Fruit fly (Drosophila melanogaster): ENCODE data around the gene Kcmf1.

Gene Kcmf1

DNA sequence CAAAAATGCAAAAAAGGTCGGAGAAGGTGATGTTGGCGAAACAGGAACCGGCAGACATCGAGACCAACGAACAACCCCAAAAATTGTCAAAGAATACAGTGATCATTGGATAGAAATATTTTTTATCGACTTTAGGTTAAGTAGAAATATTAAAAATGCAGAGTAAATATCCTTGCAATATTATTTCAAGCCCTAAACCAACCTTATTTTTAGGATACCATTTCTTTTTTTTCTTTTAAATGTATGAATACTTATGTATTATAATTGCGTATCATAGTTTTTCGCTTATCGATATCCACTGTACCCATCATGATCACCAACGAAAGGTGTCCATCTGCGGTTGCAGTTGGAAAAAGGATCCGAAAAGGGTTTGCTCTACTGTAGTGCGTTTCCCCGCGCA lies 20.5 kb upstream of the Kcmf1 start:
- TF ChIP-seq Clk (GFP tag; optimal IDR thresholded peaks at IDR 0.05) (no peak), CG33017 (tag; optimal IDR thresholded peaks at IDR 0.05) (no peak)

DNA sequence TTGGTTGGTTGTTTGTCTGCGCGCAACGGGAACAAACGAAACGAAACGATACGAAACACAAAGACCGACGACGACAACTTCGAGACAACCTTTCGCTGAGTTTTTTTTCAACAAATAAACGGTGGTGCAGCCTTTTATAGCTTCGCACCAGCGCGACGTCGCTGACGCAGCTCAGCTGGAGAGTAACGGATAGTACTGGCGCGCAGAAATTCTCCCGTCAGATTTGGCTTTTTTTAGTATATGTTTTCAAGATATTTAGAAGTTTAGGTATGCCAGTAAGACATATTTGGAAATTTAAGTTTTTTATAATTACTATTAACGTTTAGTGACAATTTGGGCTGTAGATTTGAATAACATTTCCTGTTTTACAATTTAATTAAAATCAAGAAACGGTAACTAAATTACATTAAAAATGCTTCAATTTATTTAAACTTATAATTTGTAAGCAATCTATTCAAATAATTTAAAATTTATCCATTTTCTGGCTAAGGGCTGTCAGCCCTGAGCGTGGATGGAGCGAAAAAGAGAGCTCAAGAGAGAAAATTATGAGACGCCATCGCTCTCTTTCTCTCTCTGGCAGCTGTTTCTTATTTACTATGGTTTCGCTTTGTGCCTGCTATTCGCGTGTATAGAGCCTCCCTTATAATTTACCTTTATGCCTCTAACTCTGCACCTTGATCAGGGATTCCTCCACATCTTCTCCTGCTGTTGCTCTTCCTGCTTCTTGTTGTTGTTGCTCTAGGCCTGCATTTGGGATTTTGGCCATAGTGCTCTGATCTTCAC lies 19.1 kb upstream of the Kcmf1 start:
- TF ChIP-seq pad (GFP tag; optimal IDR thresholded peaks at IDR 0.05), result peak; percentile 62
- TF ChIP-seq Mnt (GFP tag; optimal IDR thresholded peaks at IDR 0.05), result peak; percentile 26
- TF ChIP-seq cic (GFP tag; optimal IDR thresholded peaks at IDR 0.05), result peak; percentile 24
- TF ChIP-seq CG7045 (GFP tag; optimal IDR thresholded peaks at IDR 0.05), result peak; percentile 59
- TF ChIP-seq CG12768 (GFP tag; optimal IDR thresholded peaks at IDR 0.05), result peak; percentile 46
- peak; percentile 86 for TF ChIP-seq CG11617 (GFP tag; optimal IDR thresholded peaks at IDR 0.05)
- peak; percentile 84 for TF ChIP-seq tj (GFP tag; optimal IDR thresholded peaks at IDR 0.05)
- TF ChIP-seq CG5204 (GFP tag; optimal IDR thresholded peaks at IDR 0.05), result no peak
- peak; percentile 45 for TF ChIP-seq Crg-1 (GFP tag; optimal IDR thresholded peaks at IDR 0.05)
- TF ChIP-seq kay (GFP tag; ENCODE audit: borderline replicate concordance), result peak; percentile 51
- TF ChIP-seq Clk (GFP tag; optimal IDR thresholded peaks at IDR 0.05), result no peak
- TF ChIP-seq CG14711 (tag; optimal IDR thresholded peaks at IDR 0.05), result peak; percentile 73
- TF ChIP-seq CG33017 (tag; optimal IDR thresholded peaks at IDR 0.05), result peak; percentile 72
- peak; percentile 64 for TF ChIP-seq ovo (GFP tag; optimal IDR thresholded peaks at IDR 0.05)
- no peak for TF ChIP-seq cnc (optimal IDR thresholded peaks at IDR 0.05)
- TF ChIP-seq bab1 (GFP tag; optimal IDR thresholded peaks at IDR 0.05), result peak; percentile 87
- TF ChIP-seq CG7101 (tag; optimal IDR thresholded peaks at IDR 0.05), result peak; percentile 75
- TF ChIP-seq toe (GFP tag; optimal IDR thresholded peaks at IDR 0.05), result peak; percentile 25
- peak; percentile 12 for TF ChIP-seq CG1620 (GFP tag; optimal IDR thresholded peaks at IDR 0.05)
- peak; percentile 48 for TF ChIP-seq Hr96 (GFP tag; optimal IDR thresholded peaks at IDR 0.05)

dm6 chr3R:9031797-9032418 lies 17.2 kb upstream of the Kcmf1 start:
- TF ChIP-seq cic (GFP tag; optimal IDR thresholded peaks at IDR 0.05) (no peak), CG1620 (GFP tag; optimal IDR thresholded peaks at IDR 0.05) (no peak), tj (GFP tag; optimal IDR thresholded peaks at IDR 0.05) (peak; percentile 19), Crg-1 (GFP tag; optimal IDR thresholded peaks at IDR 0.05) (no peak), CG33017 (tag; optimal IDR thresholded peaks at IDR 0.05) (peak; percentile 81), pad (GFP tag; optimal IDR thresholded peaks at IDR 0.05) (peak; percentile 40), kay (GFP tag; ENCODE audit: borderline replicate concordance) (peak; percentile 96), cnc (optimal IDR thresholded peaks at IDR 0.05) (no peak), CG7101 (tag; optimal IDR thresholded peaks at IDR 0.05) (peak; percentile 73), CG12768 (GFP tag; optimal IDR thresholded peaks at IDR 0.05) (no peak), Mnt (GFP tag; optimal IDR thresholded peaks at IDR 0.05) (no peak), toe (GFP tag; optimal IDR thresholded peaks at IDR 0.05) (no peak), CG14711 (tag; optimal IDR thresholded peaks at IDR 0.05) (peak; percentile 75), CG11617 (GFP tag; optimal IDR thresholded peaks at IDR 0.05) (peak; percentile 37), Clk (GFP tag; optimal IDR thresholded peaks at IDR 0.05) (peak; percentile 33), ovo (GFP tag; optimal IDR thresholded peaks at IDR 0.05) (no peak), CG7045 (GFP tag; optimal IDR thresholded peaks at IDR 0.05) (peak; percentile 51), bab1 (GFP tag; optimal IDR thresholded peaks at IDR 0.05) (peak; percentile 73), Hr96 (GFP tag; optimal IDR thresholded peaks at IDR 0.05) (peak; percentile 40), CG5204 (GFP tag; optimal IDR thresholded peaks at IDR 0.05) (no peak)

- peak; percentile 98 for TF ChIP-seq kay (GFP tag; ENCODE audit: borderline replicate concordance)
- TF ChIP-seq toe (GFP tag; optimal IDR thresholded peaks at IDR 0.05), result no peak
These were observed 16.0 kb upstream of the Kcmf1 start for dm6 chr3R:9030750-9031128.

DNA sequence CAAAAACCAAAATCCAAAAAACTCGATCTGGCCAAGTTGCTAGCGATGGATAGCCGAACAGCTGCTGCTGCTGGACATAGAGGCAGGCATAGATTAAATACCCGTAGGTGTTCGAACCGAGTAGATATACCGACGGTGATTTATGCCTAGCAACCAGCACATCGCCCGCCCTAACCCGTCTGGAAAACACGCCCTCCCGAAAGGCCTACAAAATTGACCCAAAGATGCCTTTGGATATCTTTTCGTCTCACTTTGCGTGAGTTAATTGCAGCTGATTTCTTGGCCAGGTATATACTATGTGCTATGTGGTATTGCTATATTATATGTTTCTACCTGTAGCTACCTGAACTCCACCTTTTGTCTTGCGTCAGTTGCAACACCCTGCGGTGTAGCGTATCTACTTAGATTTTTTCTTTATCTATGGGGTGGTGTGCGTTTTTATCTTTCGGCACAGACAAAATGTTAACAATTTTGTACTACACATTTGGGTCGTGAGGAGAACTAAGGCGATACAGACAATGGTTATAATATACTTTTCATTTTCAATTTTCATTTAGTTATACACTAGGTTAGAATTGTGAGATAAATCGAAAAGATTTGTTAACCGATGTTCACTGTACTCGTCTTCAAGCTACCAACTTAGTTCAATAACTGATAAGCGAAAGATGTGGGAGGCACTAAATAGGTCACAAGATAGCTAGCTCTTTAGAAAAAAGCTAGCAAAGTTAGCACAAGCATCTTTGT lies 15.5 kb upstream of the Kcmf1 start:
- TF ChIP-seq toe (GFP tag; optimal IDR thresholded peaks at IDR 0.05) (no peak), CG12768 (GFP tag; optimal IDR thresholded peaks at IDR 0.05) (no peak), cnc (optimal IDR thresholded peaks at IDR 0.05) (no peak), ovo (GFP tag; optimal IDR thresholded peaks at IDR 0.05) (no peak), CG5204 (GFP tag; optimal IDR thresholded peaks at IDR 0.05) (no peak), CG14711 (tag; optimal IDR thresholded peaks at IDR 0.05) (no peak), CG11617 (GFP tag; optimal IDR thresholded peaks at IDR 0.05) (no peak), Mnt (GFP tag; optimal IDR thresholded peaks at IDR 0.05) (no peak), Clk (GFP tag; optimal IDR thresholded peaks at IDR 0.05) (no peak), CG1620 (GFP tag; optimal IDR thresholded peaks at IDR 0.05) (no peak), CG33017 (tag; optimal IDR thresholded peaks at IDR 0.05) (no peak), kay (GFP tag; ENCODE audit: borderline replicate concordance) (no peak), bab1 (GFP tag; optimal IDR thresholded peaks at IDR 0.05) (no peak), CG7101 (tag; optimal IDR thresholded peaks at IDR 0.05) (no peak), cic (GFP tag; optimal IDR thresholded peaks at IDR 0.05) (no peak), Hr96 (GFP tag; optimal IDR thresholded peaks at IDR 0.05) (no peak), tj (GFP tag; optimal IDR thresholded peaks at IDR 0.05) (no peak)

- TF ChIP-seq cic (GFP tag; optimal IDR thresholded peaks at IDR 0.05), result no peak
- TF ChIP-seq Hr96 (GFP tag; optimal IDR thresholded peaks at IDR 0.05), result no peak
- TF ChIP-seq CG7101 (tag; optimal IDR thresholded peaks at IDR 0.05), result no peak
- no peak for TF ChIP-seq CG11617 (GFP tag; optimal IDR thresholded peaks at IDR 0.05)
- TF ChIP-seq CG14711 (tag; optimal IDR thresholded peaks at IDR 0.05), result no peak
- TF ChIP-seq bab1 (GFP tag; optimal IDR thresholded peaks at IDR 0.05), result no peak
- no peak for TF ChIP-seq CG7045 (GFP tag; optimal IDR thresholded peaks at IDR 0.05)
- no peak for TF ChIP-seq ovo (GFP tag; optimal IDR thresholded peaks at IDR 0.05)
- TF ChIP-seq CG12768 (GFP tag; optimal IDR thresholded peaks at IDR 0.05), result no peak
- TF ChIP-seq CG33017 (tag; optimal IDR thresholded peaks at IDR 0.05), result no peak
- TF ChIP-seq Clk (GFP tag; optimal IDR thresholded peaks at IDR 0.05), result no peak
- no peak for TF ChIP-seq Crg-1 (GFP tag; optimal IDR thresholded peaks at IDR 0.05)
These were observed 14.7 kb upstream of the Kcmf1 start for dm6 chr3R:9029411-9029810.
